Worm (Caenorhabditis elegans) whole organism, L1 larva: Measurements from ENCODE around the gene F10E7.2.

Source experiments
- alr-1 ChIP-seq: fragments of 200-800 bp; sonication (Bioruptor generic); optimal IDR thresholded peaks from 2 replicates; lab custom pipeline; 2018; ENCODE audit warnings: borderline replicate concordance, mild to moderate bottlenecking, missing genetic modification characterization, missing compliant biosample characterization
- aly-2 ChIP-seq: fragments of 150-350 bp; optimal IDR thresholded peaks from 2 replicates; lab custom pipeline; 2014; ENCODE audit warnings: missing biosample characterization, missing genetic modification characterization
- ama-1 ChIP-seq: fragments of 150-350 bp; optimal IDR thresholded peaks from 2 replicates; lab custom pipeline; 2014
- ceh-82 ChIP-seq, 3 experiments: fragments of 150-350 bp in 1 of 3; sonication (generic microtip) in 2 of 3; optimal IDR thresholded peaks; 2 replicates each; lab custom pipeline; 2014 to 2017; ENCODE audit warnings: missing biosample characterization in 3 of 3, missing genetic modification characterization in 3 of 3
- fkh-4 ChIP-seq: sonication (generic microtip); optimal IDR thresholded peaks from 2 replicates; lab custom pipeline; 2016; ENCODE audit warnings: missing compliant biosample characterization, missing genetic modification characterization, borderline replicate concordance
- hpl-2 ChIP-seq: fragments of 150-350 bp; optimal IDR thresholded peaks from 2 replicates; lab custom pipeline; 2014; ENCODE audit warnings: missing biosample characterization, missing genetic modification reagents, missing genetic modification characterization
- lsy-2 ChIP-seq, 2 experiments: fragments of 150-350 bp; optimal IDR thresholded peaks; 2 replicates each; lab custom pipeline; 2014; ENCODE audit warnings: missing biosample characterization in 2 of 2, missing genetic modification characterization in 2 of 2
- mdl-1 ChIP-seq, 2 experiments: fragments of 150-350 bp; optimal IDR thresholded peaks; 2 replicates each; lab custom pipeline; 2014 to 2017; ENCODE audit warnings: missing biosample characterization in 2 of 2, missing genetic modification characterization in 2 of 2, inconsistent platforms in 1 of 2
- nhr-76 ChIP-seq: sonication (generic microtip); optimal IDR thresholded peaks from 2 replicates; lab custom pipeline; 2017; ENCODE audit warnings: missing biosample characterization, missing genetic modification characterization
- unc-62 ChIP-seq: fragments of 150-350 bp; optimal IDR thresholded peaks from 2 replicates; lab custom pipeline; 2014; ENCODE audit warnings: missing biosample characterization, missing genetic modification reagents, missing genetic modification characterization
- unc-86 ChIP-seq: sonication (generic microtip); optimal IDR thresholded peaks from 2 replicates; lab custom pipeline; 2016; ENCODE audit warnings: missing genetic modification characterization, missing compliant biosample characterization
- unc-98 ChIP-seq: fragments of 200-800 bp; sonication (Bioruptor generic); IDR thresholded peaks from 2 replicates; pipeline ENCODE4 v1.3.6; 2022; ENCODE audit warnings: missing genetic modification characterization, missing compliant biosample characterization

- TF ChIP-seq unc-86 (no peak), unc-62 (GFP tag; lab: Kevin White, UChicago) (no peak), hpl-2 (GFP tag; lab: Kevin White, UChicago) (no peak), ama-1 (lab: Kevin White, UChicago) (no peak), ceh-82 (tag; optimal IDR thresholded peaks at IDR 0.05; lab: Kevin White, UChicago) (no peak), nhr-76 (no peak), aly-2 (tag; lab: Kevin White, UChicago) (no peak), mdl-1 (tag; optimal IDR thresholded peaks at IDR 0.05; lab: Kevin White, UChicago) (no peak), fkh-4 (tag; lab: Kevin White, UChicago) (no peak), unc-98 (GFP tag; lab: Robert Waterston, UW) (no peak), lsy-2 (tag; optimal IDR thresholded peaks at IDR 0.05; lab: Kevin White, UChicago) (no peak), alr-1 (tag; lab: Kevin White, UChicago) (no peak)
Measured at ce11 chrII:7102288-7102687, 19.8 kb upstream of the F10E7.2 start.
